Worm (Caenorhabditis elegans) whole organism, L3 larva: ENCODE results near the gene sbt-1.

ENCODE experiments used
- ama-1 ChIP-seq: fragments of 150-350 bp; optimal IDR thresholded peaks from 2 replicates; lab custom pipeline; 2018
- egl-5 ChIP-seq: fragments of 150-350 bp; optimal IDR thresholded peaks from 2 replicates; lab custom pipeline; 2017; ENCODE audit warnings: missing biosample characterization, missing genetic modification reagents, missing genetic modification characterization, inconsistent platforms
- fos-1 ChIP-seq: fragments of 150-350 bp; optimal IDR thresholded peaks from 2 replicates; lab custom pipeline; 2014; ENCODE audit warnings: missing biosample characterization, missing genetic modification characterization
- nhr-12 ChIP-seq: fragments of 150-350 bp; optimal IDR thresholded peaks from 2 replicates; lab custom pipeline; 2014; ENCODE audit warnings: missing biosample characterization, missing genetic modification characterization
- nhr-77 ChIP-seq: fragments of 150-350 bp; optimal IDR thresholded peaks from 2 replicates; lab custom pipeline; 2014; ENCODE audit warnings: missing biosample characterization, missing genetic modification characterization
- pqm-1 ChIP-seq: fragments of 150-350 bp; optimal IDR thresholded peaks from 2 replicates; lab custom pipeline; 2017; ENCODE audit warnings: missing biosample characterization, missing genetic modification characterization, inconsistent platforms
- unc-62 ChIP-seq: fragments of 150-350 bp; sonication (generic microtip); optimal IDR thresholded peaks from 4 replicates; lab custom pipeline; 2014; ENCODE audit warnings: missing biosample characterization, missing genetic modification reagents, missing genetic modification characterization

DNA sequence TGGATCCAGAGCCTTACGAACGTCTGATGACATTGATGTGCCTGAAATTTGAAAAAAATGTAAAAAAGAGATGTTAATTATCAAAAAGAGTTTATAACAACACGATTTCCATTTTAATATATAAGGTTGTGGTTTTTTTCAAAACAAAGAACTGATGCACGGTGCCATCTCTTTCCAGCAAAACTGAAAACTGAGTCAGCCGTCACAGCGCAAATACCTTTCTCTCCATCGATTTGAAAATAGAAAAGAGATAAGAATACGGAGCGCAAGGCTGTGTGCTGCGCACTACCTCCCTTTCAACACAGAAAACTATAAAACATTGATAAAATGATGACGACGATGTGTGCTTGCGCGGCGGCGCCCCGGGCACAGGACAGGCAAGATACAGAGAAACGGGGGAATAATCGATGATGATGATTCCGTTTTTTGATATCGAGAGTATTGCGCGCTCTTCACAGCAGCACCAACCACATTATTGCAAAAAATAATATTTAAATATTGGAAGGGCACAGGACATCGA, 36.2 kb downstream of the sbt-1 start, which contains the start of gene Y44A6D.3:
- TF ChIP-seq fos-1 (no peak), egl-5 (tag; lab: Kevin White, UChicago) (no peak), nhr-77 (tag; lab: Kevin White, UChicago) (no peak), pqm-1 (peak; percentile 43), ama-1 (no peak), nhr-12 (tag; lab: Kevin White, UChicago) (no peak), unc-62 (GFP tag; lab: Kevin White, UChicago) (no peak)
